Worm (Caenorhabditis elegans): ENCODE measurements around the gene otub-3.
"Not testable (repeated sequence)": the region's sequence is repeated elsewhere in the genome, so short reads cannot be mapped to it uniquely, and the experiment has no call there.

Gene otub-3

ce11 chrIV:8687605-8688191 is 40.3 kb upstream of the otub-3 start, which contains the start of gene snrp-3 (continued):
- TF ChIP-seq pha-2 (tag; optimal IDR thresholded peaks at IDR 0.05) (no peak), ceh-48 (tag; optimal IDR thresholded peaks at IDR 0.05) (no peak), ceh-19 (GFP tag; optimal IDR thresholded peaks at IDR 0.05) (no peak), ceh-24 (tag; optimal IDR thresholded peaks at IDR 0.05) (no peak), fkh-10 (GFP tag; optimal IDR thresholded peaks at IDR 0.05) (no peak), Y22D7AL.16 (tag; optimal IDR thresholded peaks at IDR 0.05) (no peak), elt-4 (tag; optimal IDR thresholded peaks at IDR 0.05) (no peak), K02D7.2 (tag; optimal IDR thresholded peaks at IDR 0.05) (no peak), gmeb-2 (tag; optimal IDR thresholded peaks at IDR 0.05) (no peak), ceh-22 (tag; optimal IDR thresholded peaks at IDR 0.05) (no peak), T23F11.4 (GFP tag; optimal IDR thresholded peaks at IDR 0.05) (no peak), ttx-3 (tag; optimal IDR thresholded peaks at IDR 0.05) (no peak), madf-2 (tag; optimal IDR thresholded peaks at IDR 0.05) (no peak), sox-4 (tag; optimal IDR thresholded peaks at IDR 0.05) (no peak), ahr-1 (tag; optimal IDR thresholded peaks at IDR 0.05) (no peak), tbx-7 (tag; optimal IDR thresholded peaks at IDR 0.05) (no peak)

ce11 chrIV:8691486-8691885 is 36.5 kb upstream of the otub-3 start, which contains the start of the genes hst-1 and ints-6:
TSS of gene hst-1 (minus strand) at chrIV:8691513.
TSS of gene ints-6 (plus strand) at chrIV:8691745.
- no peak for TF ChIP-seq ets-4 (tag; optimal IDR thresholded peaks at IDR 0.05)
- TF ChIP-seq dve-1 (tag; optimal IDR thresholded peaks at IDR 0.05): no peak
- no peak for TF ChIP-seq pag-3 (tag; optimal IDR thresholded peaks at IDR 0.05; ENCODE audit: borderline replicate concordance)

- TF ChIP-seq Y22D7AL.16 (tag; optimal IDR thresholded peaks at IDR 0.05): no peak
- no peak for TF ChIP-seq pros-1 (tag; optimal IDR thresholded peaks at IDR 0.05)
- no peak for TF ChIP-seq ceh-9 (tag; optimal IDR thresholded peaks at IDR 0.05)
- no peak for TF ChIP-seq gmeb-2 (tag; optimal IDR thresholded peaks at IDR 0.05)
- no peak for TF ChIP-seq hlh-6 (tag; optimal IDR thresholded peaks at IDR 0.05)
- TF ChIP-seq nhr-11 (tag; optimal IDR thresholded peaks at IDR 0.05): no peak
- no peak for TF ChIP-seq pax-1 (tag; optimal IDR thresholded peaks at IDR 0.05)
- no peak for TF ChIP-seq ceh-24 (tag; optimal IDR thresholded peaks at IDR 0.05)
- no peak for TF ChIP-seq ceh-48 (tag; optimal IDR thresholded peaks at IDR 0.05)
- no peak for TF ChIP-seq pha-4 (tag; optimal IDR thresholded peaks at IDR 0.05)
- TF ChIP-seq ceh-45 (GFP tag; IDR thresholded peaks at IDR 0.05): no peak
- no peak for TF ChIP-seq madf-2 (tag; optimal IDR thresholded peaks at IDR 0.05)
These were observed 30.5 kb upstream of the otub-3 start, which contains the start of gene ttll-11 for ce11 chrIV:8697436-8697835. TSS of gene ttll-11 (plus strand) at chrIV:8697736.

ce11 chrIV:8705504-8705903 is 22.5 kb upstream of the otub-3 start, which contains the start of gene H23L24.4:
TSS of gene H23L24.4 (minus strand) at chrIV:8705604.
- TF ChIP-seq Y22D7AL.16 (tag; optimal IDR thresholded peaks at IDR 0.05) (no peak), tbx-7 (tag; optimal IDR thresholded peaks at IDR 0.05) (no peak), fkh-6 (tag; optimal IDR thresholded peaks at IDR 0.05) (no peak), zip-5 (tag; optimal IDR thresholded peaks at IDR 0.05) (no peak), C38D4.7 (GFP tag; optimal IDR thresholded peaks at IDR 0.05) (no peak)

ce11 chrIV:8708046-8708445 is 19.9 kb upstream of the otub-3 start:
- TF ChIP-seq sox-2 (GFP tag; IDR thresholded peaks at IDR 0.05) (no peak), ceh-22 (tag; optimal IDR thresholded peaks at IDR 0.05) (no peak), rnt-1 (tag; optimal IDR thresholded peaks at IDR 0.05) (no peak)

ce11 chrIV:8715032-8715431 is 12.9 kb upstream of the otub-3 start, which contains the start of the genes parg-2 and ipla-5:
TSS of gene parg-2 (minus strand) at chrIV:8715132.
TSS of gene ipla-5 (plus strand) at chrIV:8715247.
- not testable (repeated sequence) for TF ChIP-seq ceh-48, fkh-6, K02D7.2 (tag; optimal IDR thresholded peaks at IDR 0.05)
